Fruit fly (Drosophila melanogaster): ENCODE measurements around the gene ovo.

DNA sequence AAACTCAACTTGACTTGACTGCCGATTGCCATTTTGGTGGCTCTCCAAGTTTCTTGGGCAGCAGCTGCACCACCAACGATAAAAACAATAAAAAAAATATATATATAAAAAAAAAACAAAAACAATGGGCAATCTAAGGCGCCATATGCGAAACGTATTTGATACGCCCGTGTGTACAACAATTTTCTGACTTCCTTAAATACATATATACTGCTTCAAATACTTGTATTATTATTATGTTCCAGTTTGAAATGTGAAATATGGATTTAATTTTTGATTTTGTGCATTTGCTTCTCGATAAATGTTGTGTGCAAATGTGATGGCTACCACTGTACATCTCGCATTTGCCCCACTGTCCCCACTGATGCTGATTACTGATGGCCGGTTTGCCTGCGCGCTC, 29.0 kb upstream of the ovo start:
- no peak for TF ChIP-seq CG9948 (tag; optimal IDR thresholded peaks at IDR 0.05)
- no peak for TF ChIP-seq Ets98B (GFP tag; IDR thresholded peaks at IDR 0.05)
- peak; percentile 36; the same call in 1 of the 3 replicates for TF ChIP-seq CG4496 (GFP tag; IDR thresholded peaks at IDR 0.05)
- no peak for TF ChIP-seq CG12605 (GFP tag; IDR thresholded peaks at IDR 0.05)
- TF ChIP-seq CG13204 (GFP tag; optimal IDR thresholded peaks at IDR 0.05): no peak
- no peak for TF ChIP-seq rn (GFP tag; IDR thresholded peaks at IDR 0.05)
- TF ChIP-seq gl (tag; optimal IDR thresholded peaks at IDR 0.05): no peak
- no peak for TF ChIP-seq CG10348 (GFP tag; IDR thresholded peaks at IDR 0.05)
- TF ChIP-seq EcR (GFP tag; optimal IDR thresholded peaks at IDR 0.05): no peak
- no peak for TF ChIP-seq Pif1A (GFP tag; optimal IDR thresholded peaks at IDR 0.05)
- no peak for TF ChIP-seq fd96Ca (GFP tag; IDR thresholded peaks at IDR 0.05)
- TF ChIP-seq CG14655 (GFP tag; optimal IDR thresholded peaks at IDR 0.05): peak; percentile 53

Measured in whole organism, pupa.